Worm (Caenorhabditis elegans) whole organism, young adult: ENCODE measurements around the gene ZK131.11.

Experiments used
- B0019.2 ChIP-seq: fragments of 200-800 bp; sonication (Bioruptor generic); conservative IDR thresholded peaks from 2 replicates; pipeline ENCODE4 v1.3.6; 2022; ENCODE audit warnings: missing genetic modification reagents, missing genetic modification characterization, missing compliant biosample characterization
- B0261.1 ChIP-seq: sonication (generic microtip); optimal IDR thresholded peaks from 2 replicates; lab custom pipeline; 2016; ENCODE audit warnings: mild to moderate bottlenecking, missing genetic modification characterization, moderate library complexity, missing compliant biosample characterization
- D2030.7 ChIP-seq: fragments of 200-800 bp; sonication (Bioruptor generic); IDR thresholded peaks from 2 replicates; pipeline ENCODE4 v1.3.6; 2022; ENCODE audit warnings: missing genetic modification reagents, missing genetic modification characterization, missing compliant biosample characterization
- F10E7.11 ChIP-seq: sonication (generic microtip); optimal IDR thresholded peaks from 2 replicates; lab custom pipeline; 2017; ENCODE audit warnings: mild to moderate bottlenecking, missing genetic modification characterization, moderate library complexity, missing compliant biosample characterization
- F22D6.2 ChIP-seq: sonication (generic microtip); optimal IDR thresholded peaks from 2 replicates; lab custom pipeline; 2016; ENCODE audit warnings: mild to moderate bottlenecking, missing genetic modification characterization, missing compliant biosample characterization
- F37B4.10 ChIP-seq: fragments of 200-800 bp; sonication (Bioruptor generic); IDR thresholded peaks from 2 replicates; pipeline ENCODE4 v1.3.6; 2022; ENCODE audit warnings: missing genetic modification characterization, missing compliant biosample characterization
- F49E8.2 ChIP-seq: sonication (generic microtip); optimal IDR thresholded peaks from 3 replicates; lab custom pipeline; 2017; ENCODE audit warnings: missing genetic modification characterization, mild to moderate bottlenecking, missing compliant biosample characterization, antibody characterized with exemption, moderate library complexity; ENCODE audit not compliant: insufficient read depth
- F52B5.7 ChIP-seq: sonication (generic microtip); optimal IDR thresholded peaks from 2 replicates; lab custom pipeline; 2016; ENCODE audit warnings: mild to moderate bottlenecking, missing genetic modification characterization, missing compliant biosample characterization
- T07F8.4 ChIP-seq: sonication (generic microtip); optimal IDR thresholded peaks from 2 replicates; lab custom pipeline; 2016; ENCODE audit warnings: mild to moderate bottlenecking, missing genetic modification characterization, moderate library complexity, missing compliant biosample characterization
- Y56A3A.18 ChIP-seq: fragments of 200-800 bp; sonication (Bioruptor generic); IDR thresholded peaks from 2 replicates; pipeline ENCODE4 v1.3.6; 2022; ENCODE audit warnings: missing genetic modification reagents, missing genetic modification characterization, missing compliant biosample characterization
- aptf-2 ChIP-seq: fragments of 200-800 bp; sonication (Bioruptor generic); conservative IDR thresholded peaks from 2 replicates; pipeline ENCODE4 v1.3.6; 2022; ENCODE audit warnings: missing genetic modification reagents, missing genetic modification characterization, missing compliant biosample characterization
- atf-7 ChIP-seq: sonication (generic microtip); optimal IDR thresholded peaks from 2 replicates; lab custom pipeline; 2017; ENCODE audit warnings: mild to moderate bottlenecking, missing genetic modification characterization, missing compliant biosample characterization
- attf-3 ChIP-seq: fragments of 200-800 bp; sonication (Bioruptor generic); conservative IDR thresholded peaks from 2 replicates; pipeline ENCODE4 v1.3.6; 2022; ENCODE audit warnings: missing genetic modification reagents, missing genetic modification characterization, missing compliant biosample characterization
- bed-1 ChIP-seq: fragments of 200-800 bp; sonication (Bioruptor generic); IDR thresholded peaks from 2 replicates; pipeline ENCODE4 v1.3.6; 2022; ENCODE audit warnings: missing genetic modification reagents, missing genetic modification characterization, missing compliant biosample characterization
- cebp-1 ChIP-seq, 2 experiments: fragments of 200-800 bp in 1 of 2; sonication (Bioruptor generic) in 1 of 2; sonication (generic microtip) in 1 of 2; IDR thresholded peaks in 1 of 2; optimal IDR thresholded peaks in 1 of 2; 2 replicates each; pipeline versions ENCODE4 v1.3.6 to Lab custom; 2017 to 2022; ENCODE audit warnings: missing compliant biosample characterization in 2 of 2, missing genetic modification characterization in 2 of 2, mild to moderate bottlenecking in 1 of 2, missing genetic modification reagents in 1 of 2, moderate library complexity in 1 of 2
- cebp-2 ChIP-seq: fragments of 200-800 bp; sonication (Bioruptor generic); IDR thresholded peaks from 2 replicates; pipeline ENCODE4 v1.3.6; 2022; ENCODE audit warnings: missing genetic modification characterization, missing compliant biosample characterization
- ceh-40 ChIP-seq: fragments of 200-800 bp; sonication (Bioruptor generic); IDR thresholded peaks from 2 replicates; pipeline ENCODE4 v1.3.6; 2022; ENCODE audit warnings: missing genetic modification characterization, missing compliant biosample characterization
- ceh-79 ChIP-seq: sonication (generic microtip); optimal IDR thresholded peaks from 2 replicates; lab custom pipeline; 2017; ENCODE audit warnings: mild to moderate bottlenecking, missing genetic modification characterization, missing compliant biosample characterization
- die-1 ChIP-seq: sonication (generic microtip); optimal IDR thresholded peaks from 2 replicates; lab custom pipeline; 2016; ENCODE audit warnings: missing genotype, mild to moderate bottlenecking, missing genetic modification characterization, missing compliant biosample characterization
- dpl-1 ChIP-seq: fragments of 150-350 bp; optimal IDR thresholded peaks from 2 replicates; lab custom pipeline; 2014; ENCODE audit warnings: missing biosample characterization, missing genetic modification reagents, missing genetic modification characterization
- efl-1 ChIP-seq: fragments of 150-350 bp; optimal IDR thresholded peaks from 2 replicates; lab custom pipeline; 2014; ENCODE audit warnings: missing biosample characterization, missing genetic modification reagents, missing genetic modification characterization
- egl-44 ChIP-seq: fragments of 200-800 bp; sonication (Bioruptor generic); IDR thresholded peaks from 2 replicates; pipeline ENCODE4 v1.3.6; 2022; ENCODE audit warnings: missing genetic modification reagents, missing genetic modification characterization, missing compliant biosample characterization
- ets-4 ChIP-seq: fragments of 200-800 bp; sonication (Bioruptor generic); optimal IDR thresholded peaks from 2 replicates; lab custom pipeline; 2018; ENCODE audit warnings: mild to moderate bottlenecking, missing genetic modification characterization, missing compliant biosample characterization
- gei-17 ChIP-seq: fragments of 200-800 bp; sonication (Bioruptor generic); optimal IDR thresholded peaks from 2 replicates; lab custom pipeline; 2018; ENCODE audit warnings: mild to moderate bottlenecking, missing genetic modification characterization, missing compliant biosample characterization
- him-1 ChIP-seq: sonication (generic microtip); optimal IDR thresholded peaks from 2 replicates; lab custom pipeline; 2016; ENCODE audit warnings: missing genotype, missing genetic modification reagents, missing genetic modification characterization, missing compliant biosample characterization
- let-526 ChIP-seq: fragments of 200-800 bp; sonication (Bioruptor generic); IDR thresholded peaks from 2 replicates; pipeline ENCODE4 v1.3.6; 2022; ENCODE audit warnings: missing genetic modification reagents, missing genetic modification characterization, missing compliant biosample characterization
- lin-26 ChIP-seq: fragments of 200-800 bp; sonication (Bioruptor generic); IDR thresholded peaks from 2 replicates; pipeline ENCODE4 v1.3.6; 2022; ENCODE audit warnings: missing genetic modification reagents, missing genetic modification characterization, missing compliant biosample characterization
- lir-1 ChIP-seq: fragments of 200-800 bp; sonication (Bioruptor generic); conservative IDR thresholded peaks from 2 replicates; pipeline ENCODE4 v1.3.6; 2022; ENCODE audit warnings: missing genetic modification reagents, missing genetic modification characterization, missing compliant biosample characterization
- lsl-1 ChIP-seq: fragments of 200-800 bp; sonication (Bioruptor generic); optimal IDR thresholded peaks from 2 replicates; lab custom pipeline; 2018; ENCODE audit warnings: mild to moderate bottlenecking, missing genetic modification characterization, moderate library complexity, missing compliant biosample characterization
- mcd-1 ChIP-seq: fragments of 200-800 bp; sonication (Bioruptor generic); IDR thresholded peaks from 2 replicates; pipeline ENCODE4 v1.3.6; 2022; ENCODE audit warnings: missing genetic modification reagents, missing genetic modification characterization, missing compliant biosample characterization
- nfya-1 ChIP-seq: sonication (generic microtip); optimal IDR thresholded peaks from 2 replicates; lab custom pipeline; 2017; ENCODE audit warnings: antibody characterized with exemption, missing compliant biosample characterization, missing genetic modification characterization, borderline replicate concordance; ENCODE audit not compliant: insufficient read depth
- nfya-2 ChIP-seq: fragments of 200-800 bp; sonication (Bioruptor generic); IDR thresholded peaks from 2 replicates; pipeline ENCODE4 v1.3.6; 2022; ENCODE audit warnings: missing genetic modification reagents, missing genetic modification characterization, missing compliant biosample characterization
- nfyb-1 ChIP-seq: fragments of 200-800 bp; sonication (Bioruptor generic); IDR thresholded peaks from 2 replicates; pipeline ENCODE4 v1.3.6; 2022; ENCODE audit warnings: missing genetic modification reagents, missing genetic modification characterization, missing compliant biosample characterization
- nhr-179 ChIP-seq: sonication (generic microtip); optimal IDR thresholded peaks from 2 replicates; lab custom pipeline; 2016; ENCODE audit warnings: mild to moderate bottlenecking, missing genetic modification characterization, missing compliant biosample characterization
- nhr-27 ChIP-seq: fragments of 200-800 bp; sonication (Bioruptor generic); optimal IDR thresholded peaks from 2 replicates; lab custom pipeline; 2018; ENCODE audit warnings: mild to moderate bottlenecking, missing genetic modification characterization, moderate library complexity, missing compliant biosample characterization
- pha-4 ChIP-seq: fragments of 150-350 bp; sonication (generic microtip); optimal IDR thresholded peaks from 2 replicates; lab custom pipeline; 2014; ENCODE audit warnings: missing biosample characterization, missing genetic modification reagents, missing genetic modification characterization
- rcor-1 ChIP-seq: fragments of 200-800 bp; sonication (Bioruptor generic); IDR thresholded peaks from 2 replicates; pipeline ENCODE4 v1.3.6; 2022; ENCODE audit warnings: missing genetic modification reagents, missing genetic modification characterization, missing compliant biosample characterization
- unc-130 ChIP-seq: sonication (generic microtip); optimal IDR thresholded peaks from 2 replicates; lab custom pipeline; 2016; ENCODE audit warnings: missing genetic modification reagents, missing genetic modification characterization, missing compliant biosample characterization
- xnd-1 ChIP-seq: sonication (generic microtip); optimal IDR thresholded peaks from 2 replicates; lab custom pipeline; 2016; ENCODE audit warnings: missing genotype, missing genetic modification reagents, missing genetic modification characterization, missing compliant biosample characterization
- zfh-2 ChIP-seq: fragments of 200-800 bp; sonication (Bioruptor generic); conservative IDR thresholded peaks from 2 replicates; pipeline ENCODE4 v1.3.6; 2022; ENCODE audit warnings: missing genetic modification reagents, missing genetic modification characterization, missing compliant biosample characterization
- zim-3 ChIP-seq: sonication (generic microtip); optimal IDR thresholded peaks from 2 replicates; lab custom pipeline; 2017; ENCODE audit warnings: mild to moderate bottlenecking, missing genetic modification characterization, moderate library complexity, missing compliant biosample characterization
- ztf-18 ChIP-seq: sonication (generic microtip); optimal IDR thresholded peaks from 2 replicates; lab custom pipeline; 2016; ENCODE audit warnings: missing genotype, mild to moderate bottlenecking, missing genetic modification characterization, missing compliant biosample characterization
- ztf-25 ChIP-seq: fragments of 200-800 bp; sonication (Bioruptor generic); IDR thresholded peaks from 2 replicates; pipeline ENCODE4 v1.3.6; 2022; ENCODE audit warnings: missing genetic modification reagents, missing genetic modification characterization, missing compliant biosample characterization
- ztf-26 ChIP-seq: sonication (generic microtip); optimal IDR thresholded peaks from 2 replicates; lab custom pipeline; 2017; ENCODE audit warnings: missing genetic modification characterization, missing compliant biosample characterization
- ztf-28 ChIP-seq: fragments of 200-800 bp; sonication (Bioruptor generic); IDR thresholded peaks from 2 replicates; pipeline ENCODE4 v1.3.6; 2022; ENCODE audit warnings: missing genetic modification reagents, missing genetic modification characterization, missing compliant biosample characterization
- ztf-6 ChIP-seq: fragments of 200-800 bp; sonication (Bioruptor generic); IDR thresholded peaks from 2 replicates; pipeline ENCODE4 v1.3.6; 2022; ENCODE audit warnings: missing genetic modification reagents, missing genetic modification characterization, missing compliant biosample characterization

Gene ZK131.11

DNA sequence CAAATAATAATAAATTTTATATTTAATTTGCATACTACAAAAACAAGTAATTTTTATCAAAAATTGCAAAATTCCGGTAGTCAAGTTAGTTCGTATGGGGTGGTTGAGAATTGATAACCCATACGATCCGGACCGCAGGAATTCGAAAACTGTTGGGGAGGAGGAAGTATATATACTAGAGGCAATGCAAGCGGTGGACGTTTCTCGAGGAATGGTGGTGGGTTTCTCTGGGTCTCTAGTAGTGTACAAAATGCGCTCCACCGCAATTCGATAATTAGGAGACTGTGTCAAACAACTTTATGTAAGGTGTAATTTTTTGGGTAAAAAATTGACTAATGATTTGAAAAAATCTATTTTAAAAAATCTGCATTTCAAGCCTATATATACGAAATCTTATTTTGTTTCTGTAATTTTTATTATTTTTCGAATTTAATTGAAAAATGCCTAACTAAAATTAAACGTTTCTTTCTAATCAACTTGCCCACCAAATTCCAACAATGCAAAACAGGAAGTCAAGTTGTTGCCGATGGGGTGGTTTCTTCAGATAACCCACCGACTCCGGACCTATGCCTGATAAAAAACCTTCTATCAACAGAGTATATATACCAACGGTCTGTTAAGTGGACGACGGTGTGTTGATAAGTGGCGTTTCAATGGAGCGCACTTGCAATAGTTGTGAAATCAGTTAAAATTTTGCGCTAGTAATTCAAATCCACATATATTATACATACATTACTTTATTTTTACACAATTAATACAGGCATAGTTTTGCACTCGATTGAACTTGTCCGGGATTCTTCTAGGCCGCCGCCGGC is 42.6 kb downstream of the ZK131.11 start (continued):
- 0 out of 2 replicates have a peak, but pooled peaks have one; percentile 41 for TF ChIP-seq nfya-2 (GFP tag; lab: Robert Waterston, UW)
- peak; percentile 39 for TF ChIP-seq ztf-18 (tag; lab: Kevin White, UChicago)
- no peak for TF ChIP-seq attf-3 (GFP tag; lab: Robert Waterston, UW)
- peak; percentile 81 for TF ChIP-seq gei-17 (GFP tag; lab: Kevin White, UChicago)
- peak; percentile 66; the same call in 1 of the 2 replicates for TF ChIP-seq egl-44 (GFP tag; lab: Robert Waterston, UW)
- TF ChIP-seq F22D6.2 (tag; lab: Kevin White, UChicago) = peak; percentile 66
- no peak for TF ChIP-seq nhr-179 (tag; lab: Kevin White, UChicago)
- peak; percentile 5 for TF ChIP-seq lsl-1
- TF ChIP-seq mcd-1 (GFP tag; lab: Robert Waterston, UW) = peak; percentile 90
- TF ChIP-seq efl-1 = no peak
- no peak for TF ChIP-seq B0019.2 (GFP tag; lab: Robert Waterston, UW)
- no peak for TF ChIP-seq lir-1 (GFP tag; lab: Robert Waterston, UW)
- TF ChIP-seq zim-3 = peak; percentile 71
- TF ChIP-seq cebp-2 (GFP tag; lab: Robert Waterston, UW) = 0 out of 2 replicates have a peak, but pooled peaks have one; percentile 69
- no peak for TF ChIP-seq nfya-1 (tag; lab: Kevin White, UChicago)
- TF ChIP-seq rcor-1 (GFP tag; lab: Robert Waterston, UW) = peak; percentile 82
- TF ChIP-seq aptf-2 (GFP tag; lab: Robert Waterston, UW) = no peak
- TF ChIP-seq ztf-25 (GFP tag; lab: Robert Waterston, UW) = 0 out of 2 replicates have a peak, but pooled peaks have one; percentile 44
- peak; percentile 53 for TF ChIP-seq F52B5.7
- peak; percentile 86 for TF ChIP-seq ztf-26
- TF ChIP-seq B0261.1 = peak; percentile 78
- TF ChIP-seq F49E8.2 (tag; lab: Kevin White, UChicago) = no peak
- TF ChIP-seq let-526 (GFP tag; lab: Robert Waterston, UW) = peak; percentile 55; the same call in 1 of the 2 replicates
- no peak for TF ChIP-seq F10E7.11 (tag; lab: Kevin White, UChicago)
- TF ChIP-seq ceh-40 (GFP tag; lab: Robert Waterston, UW) = no peak
- peak; percentile 19 for TF ChIP-seq T07F8.4 (tag; lab: Kevin White, UChicago)
- peak; percentile 55 for TF ChIP-seq him-1 (tag; lab: Kevin White, UChicago)
- TF ChIP-seq ets-4 (GFP tag; lab: Kevin White, UChicago) = no peak
- TF ChIP-seq cebp-1 (GFP tag; IDR thresholded peaks at IDR 0.05; lab: Robert Waterston, UW) = peak; percentile 84
- peak; percentile 90 for TF ChIP-seq cebp-1 (tag; optimal IDR thresholded peaks at IDR 0.05; lab: Kevin White, UChicago)
- TF ChIP-seq ztf-6 = 0 out of 2 replicates have a peak, but pooled peaks have one; percentile 38
- TF ChIP-seq xnd-1 (tag; lab: Kevin White, UChicago) = no peak
- TF ChIP-seq Y56A3A.18 (GFP tag; lab: Robert Waterston, UW) = peak; percentile 92
- TF ChIP-seq unc-130 (GFP tag; lab: Kevin White, UChicago) = peak; percentile 16
- peak; percentile 6 for TF ChIP-seq dpl-1 (GFP tag; lab: Kevin White, UChicago)
- peak; percentile 83 for TF ChIP-seq lin-26 (GFP tag; lab: Robert Waterston, UW)
- peak; percentile 58 for TF ChIP-seq die-1
- TF ChIP-seq bed-1 = no peak
- peak; percentile 87 for TF ChIP-seq pha-4 (tag; lab: Kevin White, UChicago)
- TF ChIP-seq nfyb-1 (GFP tag; lab: Robert Waterston, UW) = peak; percentile 92
- no peak for TF ChIP-seq nhr-27 (tag; lab: Kevin White, UChicago)
- 0 out of 2 replicates have a peak, but pooled peaks have one; percentile 30 for TF ChIP-seq ztf-28
- peak; percentile 66 for TF ChIP-seq atf-7 (tag; lab: Kevin White, UChicago)
- peak; percentile 41 for TF ChIP-seq D2030.7
- TF ChIP-seq ceh-79 (tag; lab: Kevin White, UChicago) = no peak
- no peak for TF ChIP-seq F37B4.10 (GFP tag; lab: Robert Waterston, UW)
- TF ChIP-seq zfh-2 (GFP tag; lab: Robert Waterston, UW) = no peak
